Worm (Caenorhabditis elegans): Measurements from ENCODE around the gene C15F1.8.

C15F1.8 gene

ce11 chrII:6926488-6926887 lies 51.1 kb downstream of the C15F1.8 start (continued):
- TF ChIP-seq spr-3 (GFP tag; optimal IDR thresholded peaks at IDR 0.05) (no peak), dve-1 (tag; optimal IDR thresholded peaks at IDR 0.05; ENCODE audit: insufficient read depth) (peak; percentile 93)

ce11 chrII:6926054-6926453 lies 51.6 kb downstream of the C15F1.8 start:
- peak; percentile 81 for TF ChIP-seq madf-9 (GFP tag; conservative IDR thresholded peaks at IDR 0.05)
- no peak for TF ChIP-seq nhr-102 (tag; optimal IDR thresholded peaks at IDR 0.05)
